Fruit fly (Drosophila melanogaster) whole organism, embryonic: ENCODE results near the gene pav.

Experiments
- Ada2b ChIP-seq: fragments of 200-800 bp; sonication (Bioruptor generic); IDR thresholded peaks from 2 replicates; pipeline ENCODE4 v1.3.6; 2022; ENCODE audit warnings: missing biosample characterization, missing genetic modification characterization
- Atf6 ChIP-seq: fragments of 200-800 bp; sonication (Bioruptor generic); IDR thresholded peaks from 2 replicates; pipeline ENCODE4 v1.3.6; 2022; ENCODE audit warnings: missing biosample characterization, missing genetic modification characterization
- CG10979 ChIP-seq: fragments of 200-800 bp; sonication (Bioruptor generic); optimal IDR thresholded peaks from 2 replicates; lab custom pipeline; 2018; ENCODE audit warnings: missing biosample characterization, mild to moderate bottlenecking, missing genetic modification characterization, moderate library complexity
- CG12155 ChIP-seq: fragments of 200-800 bp; sonication (Bioruptor generic); optimal IDR thresholded peaks from 3 replicates; lab custom pipeline; 2016; ENCODE audit warnings: missing biosample characterization, missing genetic modification characterization
- CG12391 ChIP-seq: fragments of 200-800 bp; sonication (Bioruptor generic); optimal IDR thresholded peaks from 3 replicates; lab custom pipeline; 2018; ENCODE audit warnings: missing biosample characterization, mild to moderate bottlenecking, missing genetic modification characterization, moderate library complexity
- CG14710 ChIP-seq: fragments of 200-800 bp; sonication (Bioruptor generic); optimal IDR thresholded peaks from 3 replicates; lab custom pipeline; 2019; ENCODE audit warnings: missing biosample characterization, mild to moderate bottlenecking, missing genetic modification characterization, moderate library complexity
- CG15601 ChIP-seq: fragments of 200-800 bp; sonication (Bioruptor generic); optimal IDR thresholded peaks from 3 replicates; lab custom pipeline; 2019; ENCODE audit warnings: missing biosample characterization, mild to moderate bottlenecking, missing genetic modification characterization, moderate library complexity
- CG17912 ChIP-seq: fragments of 200-800 bp; sonication (Bioruptor generic); optimal IDR thresholded peaks from 2 replicates; lab custom pipeline; 2018; ENCODE audit warnings: missing biosample characterization, mild to moderate bottlenecking, missing genetic modification characterization
- CG18476 ChIP-seq: fragments of 200-800 bp; sonication (Bioruptor generic); optimal IDR thresholded peaks from 2 replicates; lab custom pipeline; 2016; ENCODE audit warnings: missing biosample characterization, mild to moderate bottlenecking, missing genetic modification characterization
- CG2116 ChIP-seq: fragments of 200-800 bp; sonication (Bioruptor generic); optimal IDR thresholded peaks from 3 replicates; lab custom pipeline; 2018; ENCODE audit warnings: missing biosample characterization, mild to moderate bottlenecking, missing genetic modification characterization
- CG2712 ChIP-seq: fragments of 200-800 bp; optimal IDR thresholded peaks from 3 replicates; lab custom pipeline; 2019; ENCODE audit warnings: missing biosample characterization, mild to moderate bottlenecking, missing genetic modification characterization, moderate library complexity
- CG32532 ChIP-seq: fragments of 200-800 bp; sonication (Bioruptor generic); IDR thresholded peaks from 2 replicates; pipeline ENCODE4 v1.3.6; 2022; ENCODE audit warnings: missing biosample characterization, missing genetic modification characterization
- CG32767 ChIP-seq: fragments of 200-800 bp; sonication (Bioruptor generic); IDR thresholded peaks from 2 replicates; pipeline ENCODE4 v1.3.6; 2022; ENCODE audit warnings: missing biosample characterization, missing genetic modification characterization
- CG32772 ChIP-seq: fragments of 200-800 bp; sonication (Bioruptor generic); IDR thresholded peaks from 2 replicates; pipeline ENCODE4 v1.3.6; 2022; ENCODE audit warnings: missing biosample characterization, missing genetic modification characterization
- CG34422 ChIP-seq: fragments of 200-800 bp; sonication (Bioruptor generic); IDR thresholded peaks from 3 replicates; pipeline ENCODE4 v1.3.6; 2022; ENCODE audit warnings: missing biosample characterization, missing genetic modification characterization
- CG3838 ChIP-seq: fragments of 200-800 bp; sonication (Bioruptor generic); optimal IDR thresholded peaks from 3 replicates; lab custom pipeline; 2016; ENCODE audit warnings: missing biosample characterization, missing genetic modification characterization
- CG3847 ChIP-seq: fragments of 200-800 bp; sonication (Bioruptor generic); IDR thresholded peaks from 2 replicates; pipeline ENCODE4 v1.3.6; 2022; ENCODE audit warnings: missing biosample characterization, missing genetic modification characterization
- CG4424 ChIP-seq: fragments of 200-800 bp; sonication (Bioruptor generic); optimal IDR thresholded peaks from 3 replicates; lab custom pipeline; 2016; ENCODE audit warnings: missing biosample characterization, missing genetic modification characterization
- CG6791 ChIP-seq: fragments of 200-800 bp; sonication (Bioruptor generic); IDR thresholded peaks from 3 replicates; pipeline ENCODE4 v1.3.6; 2022; ENCODE audit warnings: missing biosample characterization, missing genetic modification characterization; ENCODE audit not compliant: partially characterized antibody
- CG7839 ChIP-seq: fragments of 200-800 bp; sonication (Bioruptor generic); optimal IDR thresholded peaks from 3 replicates; lab custom pipeline; 2018; ENCODE audit warnings: missing biosample characterization, mild to moderate bottlenecking, missing genetic modification characterization, moderate library complexity
- CG9727 ChIP-seq: fragments of 200-800 bp; sonication (Bioruptor generic); optimal IDR thresholded peaks from 3 replicates; lab custom pipeline; 2017; ENCODE audit warnings: missing biosample characterization, mild to moderate bottlenecking, missing genetic modification characterization
- CoRest ChIP-seq: fragments of 200-800 bp; sonication (Bioruptor generic); optimal IDR thresholded peaks from 3 replicates; lab custom pipeline; 2018; ENCODE audit warnings: missing biosample characterization, mild to moderate bottlenecking, missing genetic modification characterization, moderate library complexity
- D19A ChIP-seq: fragments of 200-800 bp; optimal IDR thresholded peaks from 3 replicates; lab custom pipeline; 2019; ENCODE audit warnings: missing biosample characterization, mild to moderate bottlenecking, missing genetic modification characterization, moderate library complexity
- D19B ChIP-seq: fragments of 200-800 bp; sonication (Bioruptor generic); optimal IDR thresholded peaks from 2 replicates; lab custom pipeline; 2017; ENCODE audit warnings: missing biosample characterization, mild to moderate bottlenecking, missing genetic modification characterization
- Dll ChIP-seq: fragments of 200-800 bp; sonication (Bioruptor generic); IDR thresholded peaks from 4 replicates; pipeline ENCODE4 v1.3.6; 2022; ENCODE audit warnings: missing biosample characterization, missing genetic modification characterization; ENCODE audit not compliant: partially characterized antibody
- Ets97D ChIP-seq: fragments of 200-800 bp; sonication (Bioruptor generic); optimal IDR thresholded peaks from 3 replicates; lab custom pipeline; 2016; ENCODE audit warnings: missing biosample characterization, missing genetic modification characterization
- H15 ChIP-seq: fragments of 200-800 bp; sonication (Bioruptor generic); IDR thresholded peaks from 3 replicates; pipeline ENCODE4 v1.3.6; 2022; ENCODE audit warnings: missing biosample characterization, missing genetic modification characterization
- HHEX ChIP-seq: fragments of 200-800 bp; sonication (Bioruptor generic); optimal IDR thresholded peaks from 3 replicates; lab custom pipeline; 2017; ENCODE audit warnings: missing biosample characterization, mild to moderate bottlenecking, missing genetic modification characterization, missing genetic modification reagents
- Hr3 ChIP-seq: fragments of 200-800 bp; sonication (Bioruptor generic); optimal IDR thresholded peaks from 3 replicates; lab custom pipeline; 2016; ENCODE audit warnings: missing biosample characterization, missing genetic modification characterization
- Myb ChIP-seq: fragments of 200-800 bp; sonication (Bioruptor generic); optimal IDR thresholded peaks from 2 replicates; lab custom pipeline; 2016; ENCODE audit warnings: missing biosample characterization, missing genetic modification characterization
- NK7.1 ChIP-seq: fragments of 200-800 bp; sonication (Bioruptor generic); optimal IDR thresholded peaks from 3 replicates; lab custom pipeline; 2016; ENCODE audit warnings: missing biosample characterization, missing genetic modification characterization
- Six4 ChIP-seq: fragments of 200-800 bp; sonication (Bioruptor generic); optimal IDR thresholded peaks from 2 replicates; lab custom pipeline; 2016; ENCODE audit warnings: missing biosample characterization, missing genetic modification characterization
- Xrp1 ChIP-seq: fragments of 200-800 bp; sonication (Bioruptor generic); IDR thresholded peaks from 2 replicates; pipeline ENCODE4 v1.3.6; 2022; ENCODE audit warnings: missing biosample characterization, missing genetic modification characterization
- amos ChIP-seq: fragments of 200-800 bp; sonication (Bioruptor generic); IDR thresholded peaks from 2 replicates; pipeline ENCODE4 v1.3.6; 2022; ENCODE audit warnings: missing biosample characterization, missing genetic modification characterization; ENCODE audit not compliant: partially characterized antibody
- ap ChIP-seq: fragments of 200-800 bp; sonication (Bioruptor generic); IDR thresholded peaks from 2 replicates; pipeline ENCODE4 v1.3.6; 2022; ENCODE audit warnings: missing biosample characterization, missing genetic modification characterization
- dm ChIP-seq: fragments of 200-800 bp; sonication (Bioruptor generic); optimal IDR thresholded peaks from 3 replicates; lab custom pipeline; 2016; ENCODE audit warnings: missing biosample characterization, missing genetic modification characterization
- gfzf ChIP-seq: fragments of 200-800 bp; sonication (Bioruptor generic); optimal IDR thresholded peaks from 2 replicates; lab custom pipeline; 2016; ENCODE audit warnings: missing biosample characterization, mild to moderate bottlenecking, missing genetic modification characterization, moderate library complexity
- grau ChIP-seq: fragments of 200-800 bp; optimal IDR thresholded peaks from 3 replicates; lab custom pipeline; 2019; ENCODE audit warnings: missing biosample characterization, mild to moderate bottlenecking, missing genetic modification characterization, moderate library complexity
- gro ChIP-seq: fragments of 200-800 bp; sonication (Bioruptor generic); optimal IDR thresholded peaks from 2 replicates; lab custom pipeline; 2016; ENCODE audit warnings: missing biosample characterization, missing genetic modification characterization
- inv ChIP-seq: fragments of 200-800 bp; sonication (Bioruptor generic); IDR thresholded peaks from 2 replicates; pipeline ENCODE4 v1.3.6; 2022; ENCODE audit warnings: missing biosample characterization, missing genetic modification characterization; ENCODE audit not compliant: partially characterized antibody
- nerfin-1 ChIP-seq: fragments of 200-800 bp; sonication (Bioruptor generic); optimal IDR thresholded peaks from 3 replicates; lab custom pipeline; 2019; ENCODE audit warnings: missing biosample characterization, mild to moderate bottlenecking, missing genetic modification characterization, moderate library complexity
- nmo ChIP-seq: fragments of 200-800 bp; sonication (Bioruptor generic); optimal IDR thresholded peaks from 2 replicates; lab custom pipeline; 2018; ENCODE audit warnings: missing biosample characterization, mild to moderate bottlenecking, missing genetic modification characterization, moderate library complexity
- prd ChIP-seq, 3 experiments: fragments of >200 bp in 2 of 3; fragments of 200-800 bp in 1 of 3; sonication (Bioruptor generic) in 1 of 3; optimal IDR thresholded peaks in 2 of 3; IDR thresholded peaks in 1 of 3; 2 replicates in 2 of 3; 3 replicates in 1 of 3; pipeline versions ENCODE4 v1.3.6 to Lab custom; 2017 to 2022; ENCODE audit warnings: missing biosample characterization in 1 of 3, missing genetic modification characterization in 1 of 3
- ranshi ChIP-seq: fragments of 200-800 bp; sonication (Bioruptor generic); IDR thresholded peaks from 2 replicates; pipeline ENCODE4 v1.3.6; 2022; ENCODE audit warnings: missing biosample characterization, missing genetic modification characterization
- sisA ChIP-seq: fragments of 200-800 bp; sonication (Bioruptor generic); IDR thresholded peaks from 2 replicates; pipeline ENCODE4 v1.3.6; 2022; ENCODE audit warnings: missing biosample characterization, missing genetic modification characterization
- slbo ChIP-seq: fragments of 200-800 bp; sonication (Bioruptor generic); IDR thresholded peaks from 2 replicates; pipeline ENCODE4 v1.3.6; 2022; ENCODE audit warnings: missing biosample characterization, missing genetic modification characterization
- stc ChIP-seq: fragments of 200-800 bp; sonication (Bioruptor generic); IDR thresholded peaks from 2 replicates; pipeline ENCODE4 v1.3.6; 2022; ENCODE audit warnings: missing biosample characterization, missing genetic modification characterization
- toy ChIP-seq: fragments of 200-800 bp; sonication (Bioruptor generic); IDR thresholded peaks from 2 replicates; pipeline ENCODE4 v1.3.6; 2022; ENCODE audit warnings: missing biosample characterization, missing genetic modification characterization
- trem ChIP-seq: fragments of 200-800 bp; optimal IDR thresholded peaks from 3 replicates; lab custom pipeline; 2019; ENCODE audit warnings: missing biosample characterization, mild to moderate bottlenecking, missing genetic modification characterization, moderate library complexity
- zen ChIP-seq: fragments of 200-800 bp; sonication (Bioruptor generic); optimal IDR thresholded peaks from 3 replicates; lab custom pipeline; 2018; ENCODE audit warnings: missing biosample characterization, mild to moderate bottlenecking, missing genetic modification characterization, moderate library complexity

The pav gene

dm6 chr3L:4242428-4242827, at the start of gene pav (continued):
- peak; percentile 72 for TF ChIP-seq stc (GFP tag; lab: Robert Waterston, UW)
- TF ChIP-seq CG15601 (tag; lab: Kevin White, UChicago) = no peak
- no peak for TF ChIP-seq prd (optimal IDR thresholded peaks at IDR 0.05; lab: Kevin White, UChicago)
- TF ChIP-seq prd (GFP tag; IDR thresholded peaks at IDR 0.05; lab: Robert Waterston, UW) = peak; percentile 67
- TF ChIP-seq CG32772 (GFP tag; lab: Robert Waterston, UW) = 0 out of 2 replicates have a peak, but pooled peaks have one; percentile 27
- TF ChIP-seq nmo (GFP tag; lab: Kevin White, UChicago) = peak; percentile 60
- peak; percentile 59; the same call in 1 of the 2 replicates for TF ChIP-seq Xrp1 (GFP tag; lab: Robert Waterston, UW)
- peak; percentile 19 for TF ChIP-seq CG12155 (GFP tag; lab: Kevin White, UChicago)
- peak; percentile 61 for TF ChIP-seq D19A (tag; lab: Kevin White, UChicago)
- no peak for TF ChIP-seq NK7.1 (GFP tag; lab: Kevin White, UChicago)
- TF ChIP-seq ranshi = peak; percentile 11; the same call in 1 of the 2 replicates
- TF ChIP-seq CoRest = peak; percentile 70
- TF ChIP-seq CG4424 = no peak
- peak; percentile 86 for TF ChIP-seq D19B (GFP tag; lab: Kevin White, UChicago)
- TF ChIP-seq Myb (GFP tag; lab: Kevin White, UChicago) = peak; percentile 39
- 0 out of 3 replicates have a peak, but pooled peaks have one; percentile 29 for TF ChIP-seq CG34422 (GFP tag; lab: Robert Waterston, UW)
- TF ChIP-seq CG7839 (tag; lab: Kevin White, UChicago) = no peak
- peak; percentile 83 for TF ChIP-seq gfzf (GFP tag; lab: Kevin White, UChicago)
- TF ChIP-seq toy (GFP tag; lab: Robert Waterston, UW) = no peak
- peak; percentile 51 for TF ChIP-seq dm
- TF ChIP-seq CG9727 = peak; percentile 10
- peak; percentile 44 for TF ChIP-seq nerfin-1 (tag; lab: Kevin White, UChicago)
- TF ChIP-seq CG32767 = no peak
- no peak for TF ChIP-seq ap (GFP tag; lab: Robert Waterston, UW)
- peak; percentile 61 for TF ChIP-seq trem
- peak; percentile 32; the same call in 1 of the 3 replicates for TF ChIP-seq H15
- peak; percentile 73 for TF ChIP-seq CG12391 (tag; lab: Kevin White, UChicago)
- TF ChIP-seq Ada2b (GFP tag; lab: Robert Waterston, UW) = peak; percentile 56
- TF ChIP-seq CG2116 = peak; percentile 4
- no peak for TF ChIP-seq CG3838
- no peak for TF ChIP-seq CG6791 (GFP tag; lab: Robert Waterston, UW)
- peak; percentile 63; the same call in 1 of the 2 replicates for TF ChIP-seq CG3847 (GFP tag; lab: Robert Waterston, UW)
- 0 out of 2 replicates have a peak, but pooled peaks have one; percentile 33 for TF ChIP-seq sisA
- peak; percentile 26; the same call in 1 of the 2 replicates for TF ChIP-seq Atf6 (GFP tag; lab: Robert Waterston, UW)
- TF ChIP-seq CG2712 = peak; percentile 71
- peak; percentile 82 for TF ChIP-seq CG32532 (GFP tag; lab: Robert Waterston, UW)
- no peak for TF ChIP-seq gro (GFP tag; lab: Kevin White, UChicago)
- TF ChIP-seq HHEX (GFP tag; lab: Kevin White, UChicago) = no peak
- TF ChIP-seq Ets97D (GFP tag; lab: Kevin White, UChicago) = peak; percentile 42
- peak; percentile 65 for TF ChIP-seq CG14710 (tag; lab: Kevin White, UChicago)
- TF ChIP-seq zen (tag; lab: Kevin White, UChicago) = peak; percentile 48
- no peak for TF ChIP-seq CG17912 (GFP tag; lab: Kevin White, UChicago)
- peak; percentile 41 for TF ChIP-seq CG10979
- peak; percentile 16 for TF ChIP-seq CG18476 (GFP tag; lab: Kevin White, UChicago)
- TF ChIP-seq grau (tag; lab: Kevin White, UChicago) = peak; percentile 65
- TF ChIP-seq Hr3 = peak; percentile 18
- no peak for TF ChIP-seq Six4 (GFP tag; lab: Kevin White, UChicago)
- TF ChIP-seq inv = no peak
- TF ChIP-seq amos = no peak
- TF ChIP-seq Dll = no peak
- TF ChIP-seq slbo (GFP tag; lab: Robert Waterston, UW) = peak; percentile 40; the same call in 1 of the 2 replicates
